Fruit fly (Drosophila melanogaster): ENCODE data around the gene geko.

geko gene

dm6 chr3L:18139184-18139629, at the start of gene geko:
Gene geko (plus strand): TSS chr3L:18139402.
- TF ChIP-seq CG8478 (optimal IDR thresholded peaks at IDR 0.05): no peak
- TF ChIP-seq CTCF (optimal IDR thresholded peaks at IDR 0.05): no peak

- no peak for TF ChIP-seq CG8478 (optimal IDR thresholded peaks at IDR 0.05)
- no peak for TF ChIP-seq CTCF (optimal IDR thresholded peaks at IDR 0.05)
These were observed 45.3 kb upstream of the geko start for dm6 chr3L:18093875-18094274.

- TF ChIP-seq CG8478 (optimal IDR thresholded peaks at IDR 0.05): no peak
- no peak for TF ChIP-seq CTCF (optimal IDR thresholded peaks at IDR 0.05)
These were observed 42.5 kb upstream of the geko start for dm6 chr3L:18096726-18097125.

- no peak for TF ChIP-seq CG8478 (optimal IDR thresholded peaks at IDR 0.05)
- TF ChIP-seq CTCF (optimal IDR thresholded peaks at IDR 0.05): no peak
These were observed 39.5 kb upstream of the geko start for dm6 chr3L:18099715-18100114.

dm6 chr3L:18101421-18101996, 37.7 kb upstream of the geko start:
- no peak for TF ChIP-seq CTCF (optimal IDR thresholded peaks at IDR 0.05)
- no peak for TF ChIP-seq CG8478 (optimal IDR thresholded peaks at IDR 0.05)

dm6 chr3L:18102161-18102565, 37.0 kb upstream of the geko start:
- TF ChIP-seq CTCF (optimal IDR thresholded peaks at IDR 0.05): no peak
- no peak for TF ChIP-seq CG8478 (optimal IDR thresholded peaks at IDR 0.05)

dm6 chr3L:18105343-18106020, 33.7 kb upstream of the geko start:
- TF ChIP-seq CTCF (optimal IDR thresholded peaks at IDR 0.05) (no peak), CG8478 (optimal IDR thresholded peaks at IDR 0.05) (no peak)

- TF ChIP-seq CG8478 (optimal IDR thresholded peaks at IDR 0.05): no peak
- no peak for TF ChIP-seq CTCF (optimal IDR thresholded peaks at IDR 0.05)
These were observed 32.9 kb upstream of the geko start, which contains the start of the genes CG13698 and mRpS26 for dm6 chr3L:18106021-18106944. Gene CG13698 (minus strand): TSS chr3L:18106149. Gene mRpS26 (plus strand): TSS chr3L:18106579.

- TF ChIP-seq CG8478 (optimal IDR thresholded peaks at IDR 0.05) (no peak), CTCF (optimal IDR thresholded peaks at IDR 0.05) (peak in 1 of 2 experiments; percentile 9)
These were observed 29.7 kb upstream of the geko start, which contains the start of the genes Polr3D and mus304 for dm6 chr3L:18109459-18109863. Gene Polr3D (minus strand): TSS chr3L:18109574. Gene mus304 (plus strand): TSS chr3L:18109814.

- TF ChIP-seq CTCF (optimal IDR thresholded peaks at IDR 0.05): no peak
- TF ChIP-seq CG8478 (optimal IDR thresholded peaks at IDR 0.05): no peak
These were observed 26.5 kb upstream of the geko start, which contains the start of the genes CG32195 and CG7341 for dm6 chr3L:18112669-18113068. Gene CG32195 (plus strand): TSS chr3L:18112959. Gene CG7341 (plus strand): TSS chr3L:18112959.

dm6 chr3L:18114038-18114926, 24.9 kb upstream of the geko start:
- TF ChIP-seq CTCF (optimal IDR thresholded peaks at IDR 0.05) (peak; percentile 40 to 51), CG8478 (optimal IDR thresholded peaks at IDR 0.05) (no peak)

dm6 chr3L:18121889-18122288, 17.3 kb upstream of the geko start, which contains the start of gene CG42853:
Gene CG42853 (minus strand): TSS chr3L:18121989.
- no peak for TF ChIP-seq CG8478 (optimal IDR thresholded peaks at IDR 0.05)
- no peak for TF ChIP-seq CTCF (optimal IDR thresholded peaks at IDR 0.05)

dm6 chr3L:18124138-18124537, 15.1 kb upstream of the geko start:
- no peak for TF ChIP-seq CG8478 (optimal IDR thresholded peaks at IDR 0.05)
- TF ChIP-seq CTCF (optimal IDR thresholded peaks at IDR 0.05): no peak

- TF ChIP-seq CTCF (optimal IDR thresholded peaks at IDR 0.05) (no peak), CG8478 (optimal IDR thresholded peaks at IDR 0.05) (no peak)
These were observed 6.6 kb upstream of the geko start, which contains the start of gene Cyp312a1 for dm6 chr3L:18132589-18132988. Gene Cyp312a1 (minus strand): TSS chr3L:18132689.
